Worm (Caenorhabditis elegans) whole organism, L1 larva: ENCODE results near the gene algn-14.
A peak's percentile ranks its signal among the peaks of the same experiment; 100 is the strongest.

ENCODE experiments used
- Y116A8C.19 ChIP-seq: sonication (generic microtip); optimal IDR thresholded peaks from 2 replicates; lab custom pipeline; 2016; ENCODE audit warnings: missing compliant biosample characterization, missing genetic modification characterization, borderline replicate concordance
- alr-1 ChIP-seq: fragments of 200-800 bp; sonication (Bioruptor generic); optimal IDR thresholded peaks from 2 replicates; lab custom pipeline; 2018; ENCODE audit warnings: borderline replicate concordance, mild to moderate bottlenecking, missing genetic modification characterization, missing compliant biosample characterization
- aly-2 ChIP-seq: fragments of 150-350 bp; optimal IDR thresholded peaks from 2 replicates; lab custom pipeline; 2014; ENCODE audit warnings: missing biosample characterization, missing genetic modification characterization
- ama-1 ChIP-seq: fragments of 150-350 bp; optimal IDR thresholded peaks from 2 replicates; lab custom pipeline; 2014
- blmp-1 ChIP-seq: fragments of 150-350 bp; optimal IDR thresholded peaks from 2 replicates; lab custom pipeline; 2014; ENCODE audit warnings: missing biosample characterization, missing genetic modification characterization
- ceh-88 ChIP-seq: fragments of 200-800 bp; sonication (Bioruptor generic); IDR thresholded peaks from 2 replicates; pipeline ENCODE4 v1.3.6; 2022; ENCODE audit warnings: missing genetic modification characterization, missing compliant biosample characterization
- dsc-1 ChIP-seq: sonication (generic microtip); optimal IDR thresholded peaks from 2 replicates; lab custom pipeline; 2016; ENCODE audit warnings: mild to moderate bottlenecking, missing genetic modification characterization, missing compliant biosample characterization
- efl-1 ChIP-seq, 4 experiments: fragments of 150-350 bp; optimal IDR thresholded peaks in 3 of 4; peaks in 1 of 4; 1 replicate in 1 of 4; 2 replicates in 3 of 4; lab custom pipeline; 2014; ENCODE audit warnings: missing biosample characterization in 2 of 4, missing genetic modification characterization in 2 of 4, missing genetic modification reagents in 2 of 4
- egl-13 ChIP-seq: sonication (generic microtip); optimal IDR thresholded peaks from 2 replicates; lab custom pipeline; 2016; ENCODE audit warnings: missing genotype, missing genetic modification reagents, missing genetic modification characterization, missing compliant biosample characterization
- elt-3 ChIP-seq, 6 experiments: fragments of 150-350 bp in 1 of 6; sonication (generic microtip); optimal IDR thresholded peaks; 2 replicates each; lab custom pipeline; 2017 to 2018; ENCODE audit warnings: missing biosample characterization in 6 of 6, missing genetic modification characterization in 6 of 6, inconsistent platforms in 1 of 6
- fkh-10 ChIP-seq: sonication (generic microtip); optimal IDR thresholded peaks from 2 replicates; lab custom pipeline; 2017; ENCODE audit warnings: missing biosample characterization, missing genetic modification reagents, missing genetic modification characterization
- fkh-4 ChIP-seq: sonication (generic microtip); optimal IDR thresholded peaks from 2 replicates; lab custom pipeline; 2016; ENCODE audit warnings: missing compliant biosample characterization, missing genetic modification characterization, borderline replicate concordance
- fkh-8 ChIP-seq: sonication (generic microtip); optimal IDR thresholded peaks from 2 replicates; lab custom pipeline; 2016; ENCODE audit warnings: mild to moderate bottlenecking, missing genetic modification characterization, missing compliant biosample characterization
- fos-1 ChIP-seq: fragments of 150-350 bp; optimal IDR thresholded peaks from 2 replicates; lab custom pipeline; 2014; ENCODE audit warnings: missing biosample characterization, missing genetic modification characterization
- hlh-4 ChIP-seq: sonication (generic microtip); optimal IDR thresholded peaks from 2 replicates; lab custom pipeline; 2016; ENCODE audit warnings: mild to moderate bottlenecking, missing genetic modification characterization, missing compliant biosample characterization
- jun-1 ChIP-seq: fragments of 150-350 bp; optimal IDR thresholded peaks from 2 replicates; lab custom pipeline; 2014; ENCODE audit warnings: missing biosample characterization, missing genetic modification reagents, missing genetic modification characterization
- lin-14 ChIP-seq: fragments of 200-800 bp; sonication (Bioruptor generic); optimal IDR thresholded peaks from 2 replicates; lab custom pipeline; 2018; ENCODE audit warnings: mild to moderate bottlenecking, missing genetic modification characterization, moderate library complexity, missing compliant biosample characterization
- lin-15B ChIP-seq: fragments of 150-350 bp; sonication (generic microtip); optimal IDR thresholded peaks from 3 replicates; lab custom pipeline; 2014; ENCODE audit warnings: missing biosample characterization, missing genetic modification characterization
- lin-39 ChIP-seq: fragments of 150-350 bp; optimal IDR thresholded peaks from 2 replicates; lab custom pipeline; 2014; ENCODE audit warnings: missing biosample characterization, missing genetic modification reagents, missing genetic modification characterization
- mdl-1 ChIP-seq, 2 experiments: fragments of 150-350 bp; optimal IDR thresholded peaks; 2 replicates each; lab custom pipeline; 2014 to 2017; ENCODE audit warnings: missing biosample characterization in 2 of 2, missing genetic modification characterization in 2 of 2, inconsistent platforms in 1 of 2
- mef-2 ChIP-seq: fragments of 150-350 bp; optimal IDR thresholded peaks from 2 replicates; lab custom pipeline; 2014; ENCODE audit warnings: missing biosample characterization, missing genetic modification characterization
- nhr-237 ChIP-seq: fragments of 150-350 bp; optimal IDR thresholded peaks from 2 replicates; lab custom pipeline; 2014; ENCODE audit warnings: missing biosample characterization, missing genetic modification characterization
- nhr-47 ChIP-seq: sonication (generic microtip); optimal IDR thresholded peaks from 2 replicates; lab custom pipeline; 2016; ENCODE audit warnings: mild to moderate bottlenecking, missing genetic modification characterization, moderate library complexity, missing compliant biosample characterization
- nhr-71 ChIP-seq: sonication (generic microtip); optimal IDR thresholded peaks from 2 replicates; lab custom pipeline; 2016; ENCODE audit warnings: mild to moderate bottlenecking, missing genetic modification characterization, moderate library complexity, missing compliant biosample characterization
- nhr-84 ChIP-seq: sonication (generic microtip); optimal IDR thresholded peaks from 2 replicates; lab custom pipeline; 2017; ENCODE audit warnings: missing biosample characterization, missing genetic modification characterization
- nhr-85 ChIP-seq: sonication (generic microtip); peaks from one replicate; lab custom pipeline; 2016; ENCODE audit warnings: missing genetic modification characterization, inconsistent platforms, missing compliant biosample characterization
- nhr-90 ChIP-seq: sonication (generic microtip); optimal IDR thresholded peaks from 2 replicates; lab custom pipeline; 2016; ENCODE audit warnings: mild to moderate bottlenecking, missing genetic modification characterization, missing compliant biosample characterization; ENCODE audit not compliant: poor library complexity
- pax-3 ChIP-seq: fragments of 200-800 bp; sonication (Bioruptor generic); optimal IDR thresholded peaks from 2 replicates; lab custom pipeline; 2018; ENCODE audit warnings: mild to moderate bottlenecking, missing genetic modification characterization, moderate library complexity, missing compliant biosample characterization
- snpc-4 ChIP-seq: fragments of 150-350 bp; optimal IDR thresholded peaks from 2 replicates; lab custom pipeline; 2014; ENCODE audit warnings: missing biosample characterization, missing genetic modification characterization
- snu-23 ChIP-seq: sonication (generic microtip); optimal IDR thresholded peaks from 2 replicates; lab custom pipeline; 2016; ENCODE audit warnings: missing genetic modification characterization, missing compliant biosample characterization
- sox-4 ChIP-seq: sonication (generic microtip); optimal IDR thresholded peaks from 2 replicates; lab custom pipeline; 2016; ENCODE audit warnings: missing genetic modification characterization, missing compliant biosample characterization
- sptf-1 ChIP-seq: fragments of 150-350 bp; optimal IDR thresholded peaks from 2 replicates; lab custom pipeline; 2014; ENCODE audit warnings: missing biosample characterization, missing genetic modification characterization
- swsn-7 ChIP-seq: sonication (generic microtip); optimal IDR thresholded peaks from 2 replicates; lab custom pipeline; 2016; ENCODE audit warnings: missing genetic modification characterization, missing compliant biosample characterization
- unc-62 ChIP-seq: fragments of 150-350 bp; optimal IDR thresholded peaks from 2 replicates; lab custom pipeline; 2014; ENCODE audit warnings: missing biosample characterization, missing genetic modification reagents, missing genetic modification characterization
- unc-98 ChIP-seq: fragments of 200-800 bp; sonication (Bioruptor generic); IDR thresholded peaks from 2 replicates; pipeline ENCODE4 v1.3.6; 2022; ENCODE audit warnings: missing genetic modification characterization, missing compliant biosample characterization
- vab-15 ChIP-seq: sonication (generic microtip); optimal IDR thresholded peaks from 2 replicates; lab custom pipeline; 2017; ENCODE audit warnings: missing genotype, mild to moderate bottlenecking, missing genetic modification characterization, missing compliant biosample characterization
- xbp-1 ChIP-seq: sonication (generic microtip); optimal IDR thresholded peaks from 2 replicates; lab custom pipeline; 2016; ENCODE audit warnings: missing genetic modification characterization, missing compliant biosample characterization
- zag-1 ChIP-seq: fragments of 150-350 bp; optimal IDR thresholded peaks from 2 replicates; lab custom pipeline; 2014; ENCODE audit warnings: missing biosample characterization, missing genetic modification characterization
- ztf-11 ChIP-seq, 2 experiments: sonication (generic microtip); optimal IDR thresholded peaks; 2 replicates each; lab custom pipeline; 2016 to 2017; ENCODE audit warnings: missing genetic modification characterization in 2 of 2, missing biosample characterization in 1 of 2, missing compliant biosample characterization in 1 of 2

Gene algn-14

DNA sequence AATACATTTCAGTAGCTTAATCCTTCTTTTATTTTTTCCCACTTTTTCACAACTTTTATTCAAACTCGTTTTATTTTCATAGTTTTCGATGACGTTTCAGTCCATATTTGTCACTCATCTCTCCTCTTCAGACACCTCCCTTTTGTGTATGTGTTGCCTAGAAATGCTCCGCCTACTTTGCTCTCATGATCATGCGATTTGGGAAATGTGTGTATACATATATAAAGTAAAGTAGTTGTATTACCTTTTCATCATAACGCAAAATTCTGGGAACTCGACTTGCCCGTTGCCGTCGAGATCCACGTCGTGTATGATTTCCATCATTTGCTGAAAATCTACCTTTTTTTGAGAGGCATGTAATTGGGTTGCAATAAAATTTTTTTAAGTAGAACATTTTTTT lies 28.8 kb upstream of the algn-14 start (continued):
- TF ChIP-seq nhr-90 (tag; lab: Kevin White, UChicago) (no peak), lin-39 (tag; lab: Kevin White, UChicago) (no peak), fkh-10 (GFP tag; lab: Kevin White, UChicago) (no peak), xbp-1 (tag; lab: Kevin White, UChicago) (no peak), mdl-1 (tag; optimal IDR thresholded peaks at IDR 0.05; lab: Kevin White, UChicago) (no peak), fkh-8 (tag; lab: Kevin White, UChicago) (peak; percentile 75), alr-1 (tag; lab: Kevin White, UChicago) (no peak), lin-15B (tag; lab: Kevin White, UChicago) (no peak), jun-1 (no peak), fos-1 (tag; lab: Kevin White, UChicago) (no peak), vab-15 (tag; lab: Kevin White, UChicago) (no peak), nhr-84 (no peak), sox-4 (tag; lab: Kevin White, UChicago) (no peak)
- TF ChIP-seq, all 84 proteins: peak for 6

- TF ChIP-seq nhr-237 (tag; lab: Kevin White, UChicago) (no peak), unc-98 (GFP tag; lab: Robert Waterston, UW) (no peak), dsc-1 (tag; lab: Kevin White, UChicago) (no peak), ceh-88 (GFP tag; lab: Robert Waterston, UW) (no peak), snu-23 (GFP tag; lab: Kevin White, UChicago) (no peak), snpc-4 (no peak), egl-13 (tag; lab: Kevin White, UChicago) (no peak), mef-2 (no peak), elt-3 (tag; optimal IDR thresholded peaks at IDR 0.05; lab: Kevin White, UChicago) (no peak), blmp-1 (tag; lab: Kevin White, UChicago) (peak; percentile 88), swsn-7 (tag; lab: Kevin White, UChicago) (no peak), fkh-4 (tag; lab: Kevin White, UChicago) (no peak), nhr-85 (tag; lab: Kevin White, UChicago) (peak; percentile 44), lin-39 (tag; lab: Kevin White, UChicago) (no peak), ama-1 (lab: Kevin White, UChicago) (no peak), unc-62 (GFP tag; lab: Kevin White, UChicago) (no peak), zag-1 (no peak)
- TF ChIP-seq, all 84 proteins: peak for 2
Measured at ce11 chrIV:3827724-3828123, 24.5 kb upstream of the algn-14 start.

- TF ChIP-seq Y116A8C.19 (tag; lab: Kevin White, UChicago) (no peak), ztf-11 (tag; optimal IDR thresholded peaks at IDR 0.05; lab: Kevin White, UChicago) (peak in 1 of 2 experiments; percentile 20), unc-62 (GFP tag; lab: Kevin White, UChicago) (no peak), lin-14 (GFP tag; lab: Kevin White, UChicago) (peak; percentile 37), vab-15 (tag; lab: Kevin White, UChicago) (peak; percentile 74), nhr-47 (tag; lab: Kevin White, UChicago) (no peak), pax-3 (tag; lab: Kevin White, UChicago) (no peak), nhr-71 (peak; percentile 1), dsc-1 (tag; lab: Kevin White, UChicago) (no peak), snu-23 (GFP tag; lab: Kevin White, UChicago) (peak; percentile 14), nhr-85 (tag; lab: Kevin White, UChicago) (peak; percentile 76)
Measured at ce11 chrIV:3826590-3827128, 23.4 kb upstream of the algn-14 start, which contains the start of gene F28F9.3. Gene F28F9.3, plus strand, starts transcription at chrIV:3826890.

DNA sequence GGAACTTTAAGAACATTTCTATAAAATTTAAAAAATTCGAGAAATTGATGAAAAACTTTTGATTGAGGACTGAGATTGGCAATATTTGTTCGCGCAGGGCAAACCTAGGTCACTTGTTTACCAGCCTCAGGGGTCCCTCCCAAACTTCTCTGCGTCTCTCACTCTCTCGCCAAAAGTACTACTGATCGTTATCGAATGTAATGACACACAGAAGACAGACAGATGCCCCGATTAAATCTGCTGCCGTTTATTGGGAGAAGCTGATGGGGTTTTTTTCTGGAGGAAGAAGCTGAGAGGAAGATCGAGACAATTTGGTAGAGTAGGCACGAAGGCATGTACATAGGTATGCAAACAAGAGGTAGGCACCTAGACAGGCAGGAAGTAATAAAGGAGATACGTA lies 22.2 kb upstream of the algn-14 start:
- no peak for TF ChIP-seq swsn-7 (tag; lab: Kevin White, UChicago)
- no peak for TF ChIP-seq nhr-85 (tag; lab: Kevin White, UChicago)
- no peak for TF ChIP-seq unc-98 (GFP tag; lab: Robert Waterston, UW)
- TF ChIP-seq efl-1 (optimal IDR thresholded peaks at IDR 0.05; lab: Kevin White, UChicago), result no peak
- no peak for TF ChIP-seq efl-1 (GFP tag; optimal IDR thresholded peaks at IDR 0.05 in 1 of 2; lab: Kevin White, UChicago)
- TF ChIP-seq hlh-4 (tag; lab: Kevin White, UChicago), result no peak
- no peak for TF ChIP-seq sptf-1 (tag; lab: Kevin White, UChicago)
- TF ChIP-seq aly-2 (tag; lab: Kevin White, UChicago), result no peak
- TF ChIP-seq elt-3 (tag; optimal IDR thresholded peaks at IDR 0.05; lab: Kevin White, UChicago), result no peak
- TF ChIP-seq, all 84 proteins: peak for 0
